Fruit fly (Drosophila melanogaster): Measurements from ENCODE around the gene CG43102.

- no peak for TF ChIP-seq CG8478 (optimal IDR thresholded peaks at IDR 0.05)
- TF ChIP-seq CTCF (optimal IDR thresholded peaks at IDR 0.05), result no peak
These were observed 34.4 kb downstream of the CG43102 start for dm6 chr3R:17759773-17760476.

Measured in S2 (cell line).